Fruit fly (Drosophila melanogaster) whole organism, embryonic: ENCODE results near the gene CG17786.

ENCODE experiments used
- Atf6 ChIP-seq: fragments of 200-800 bp; sonication (Bioruptor generic); IDR thresholded peaks from 2 replicates; pipeline ENCODE4 v1.3.6; 2022; ENCODE audit warnings: missing biosample characterization, missing genetic modification characterization
- CG10321 ChIP-seq: fragments of 200-800 bp; sonication (Bioruptor generic); IDR thresholded peaks from 2 replicates; pipeline ENCODE4 v1.3.6; 2022; ENCODE audit warnings: missing biosample characterization, missing genetic modification characterization
- CG10431 ChIP-seq: fragments of 200-800 bp; sonication (Bioruptor generic); optimal IDR thresholded peaks from 3 replicates; lab custom pipeline; 2018; ENCODE audit warnings: missing biosample characterization, mild to moderate bottlenecking, missing genetic modification characterization
- CG11504 ChIP-seq: fragments of 200-800 bp; sonication (Bioruptor generic); optimal IDR thresholded peaks from 3 replicates; lab custom pipeline; 2019; ENCODE audit warnings: missing biosample characterization, mild to moderate bottlenecking, missing genetic modification characterization, moderate library complexity
- CG12769 ChIP-seq: fragments of 200-800 bp; sonication (Bioruptor generic); optimal IDR thresholded peaks from 2 replicates; lab custom pipeline; 2019; ENCODE audit warnings: missing biosample characterization, mild to moderate bottlenecking, missing genetic modification characterization, moderate library complexity
- CG13296 ChIP-seq: fragments of 200-800 bp; sonication (Bioruptor generic); optimal IDR thresholded peaks from 3 replicates; lab custom pipeline; 2018; ENCODE audit warnings: missing biosample characterization, mild to moderate bottlenecking, missing genetic modification characterization
- CG13775 ChIP-seq: fragments of 200-800 bp; sonication (Bioruptor generic); optimal IDR thresholded peaks from 3 replicates; lab custom pipeline; 2017; ENCODE audit warnings: missing biosample characterization, mild to moderate bottlenecking, missing genetic modification characterization
- CG14050 ChIP-seq: fragments of 200-800 bp; sonication (Bioruptor generic); IDR thresholded peaks from 3 replicates; pipeline ENCODE4 v1.3.6; 2022; ENCODE audit warnings: missing biosample characterization, missing genetic modification characterization
- CG17328 ChIP-seq: fragments of 200-800 bp; sonication (Bioruptor generic); IDR thresholded peaks from 2 replicates; pipeline ENCODE4 v1.3.6; 2022; ENCODE audit warnings: missing biosample characterization, missing genetic modification characterization
- CG18262 ChIP-seq: fragments of 200-800 bp; optimal IDR thresholded peaks from 3 replicates; lab custom pipeline; 2019; ENCODE audit warnings: missing biosample characterization, mild to moderate bottlenecking, missing genetic modification characterization, moderate library complexity
- CG18599 ChIP-seq: fragments of 200-800 bp; sonication (Bioruptor generic); optimal IDR thresholded peaks from 3 replicates; lab custom pipeline; 2017; ENCODE audit warnings: missing biosample characterization, missing genetic modification characterization, mild to moderate bottlenecking, moderate library complexity, missing genetic modification reagents
- CG4328 ChIP-seq: fragments of 200-800 bp; sonication (Bioruptor generic); optimal IDR thresholded peaks from 3 replicates; lab custom pipeline; 2017; ENCODE audit warnings: missing biosample characterization, missing genetic modification reagents, missing genetic modification characterization
- CG7839 ChIP-seq: fragments of 200-800 bp; sonication (Bioruptor generic); optimal IDR thresholded peaks from 3 replicates; lab custom pipeline; 2018; ENCODE audit warnings: missing biosample characterization, mild to moderate bottlenecking, missing genetic modification characterization, moderate library complexity
- CG7928 ChIP-seq: fragments of 200-800 bp; sonication (Bioruptor generic); optimal IDR thresholded peaks from 2 replicates; lab custom pipeline; 2017; ENCODE audit warnings: missing biosample characterization, mild to moderate bottlenecking, missing genetic modification characterization
- CG8290 ChIP-seq, 3 experiments: fragments of 200-800 bp; sonication (Bioruptor generic); optimal IDR thresholded peaks; 2 replicates each; lab custom pipeline; 2016 to 2019; ENCODE audit warnings: missing biosample characterization in 3 of 3, missing genetic modification characterization in 3 of 3, mild to moderate bottlenecking in 2 of 3, moderate library complexity in 1 of 3
- CG8944 ChIP-seq: fragments of 200-800 bp; sonication (Bioruptor generic); optimal IDR thresholded peaks from 3 replicates; lab custom pipeline; 2016; ENCODE audit warnings: missing biosample characterization, missing genetic modification characterization
- CG9215 ChIP-seq: fragments of 200-800 bp; sonication (Bioruptor generic); IDR thresholded peaks from 2 replicates; pipeline ENCODE4 v1.3.6; 2022; ENCODE audit warnings: missing biosample characterization, missing genetic modification characterization
- Eip74EF ChIP-seq, 2 experiments: fragments of 200-800 bp in 1 of 2; fragments of >200 bp in 1 of 2; sonication (Bioruptor generic) in 1 of 2; optimal IDR thresholded peaks; 2 replicates each; lab custom pipeline; 2017 to 2019; ENCODE audit warnings: missing biosample characterization in 2 of 2, missing genetic modification characterization in 2 of 2, mild to moderate bottlenecking in 1 of 2, moderate library complexity in 1 of 2
- Gsc ChIP-seq: fragments of 200-800 bp; sonication (Bioruptor generic); IDR thresholded peaks from 2 replicates; pipeline ENCODE4 v1.3.6; 2022; ENCODE audit warnings: missing biosample characterization, missing genetic modification characterization
- Hand ChIP-seq: fragments of 200-800 bp; sonication (Bioruptor generic); optimal IDR thresholded peaks from 2 replicates; lab custom pipeline; 2017; ENCODE audit warnings: mild to moderate bottlenecking, missing biosample characterization, missing genetic modification reagents, missing genetic modification characterization
- Jarid2 ChIP-seq: fragments of 200-800 bp; sonication (Bioruptor generic); optimal IDR thresholded peaks from 3 replicates; lab custom pipeline; 2017; ENCODE audit warnings: mild to moderate bottlenecking, missing biosample characterization, missing genetic modification reagents, missing genetic modification characterization
- Med ChIP-seq: fragments of 200-800 bp; sonication (Bioruptor generic); peaks from one replicate; lab custom pipeline; 2016; ENCODE audit warnings: missing biosample characterization, missing genetic modification characterization, mild to moderate bottlenecking, inconsistent platforms, moderate library complexity
- NC2β ChIP-seq: fragments of 200-800 bp; sonication (Bioruptor generic); optimal IDR thresholded peaks from 2 replicates; lab custom pipeline; 2016; ENCODE audit warnings: missing biosample characterization, missing genetic modification characterization
- Neu2 ChIP-seq: fragments of 200-800 bp; sonication (Bioruptor generic); optimal IDR thresholded peaks from 3 replicates; lab custom pipeline; 2016; ENCODE audit warnings: missing biosample characterization, missing genetic modification characterization, borderline replicate concordance
- Rfx ChIP-seq: fragments of 200-800 bp; sonication (Bioruptor generic); IDR thresholded peaks from 2 replicates; pipeline ENCODE4 v1.3.6; 2022; ENCODE audit warnings: missing biosample characterization, missing genetic modification characterization
- abd-A ChIP-seq: fragments of 200-800 bp; sonication (Bioruptor generic); optimal IDR thresholded peaks from 3 replicates; lab custom pipeline; 2019; ENCODE audit warnings: missing biosample characterization, mild to moderate bottlenecking, missing genetic modification characterization, moderate library complexity
- ac ChIP-seq: fragments of 200-800 bp; sonication (Bioruptor generic); optimal IDR thresholded peaks from 3 replicates; lab custom pipeline; 2017; ENCODE audit warnings: missing biosample characterization, mild to moderate bottlenecking, missing genetic modification characterization
- br ChIP-seq: fragments of >200 bp; optimal IDR thresholded peaks from 2 replicates; lab custom pipeline; 2017
- bsh ChIP-seq, 2 experiments: fragments of 200-800 bp; sonication (Bioruptor generic); optimal IDR thresholded peaks; 2 replicates each; lab custom pipeline; 2017 to 2018; ENCODE audit warnings: mild to moderate bottlenecking in 2 of 2, missing biosample characterization in 2 of 2, missing genetic modification characterization in 2 of 2, moderate library complexity in 1 of 2
- dmrt99B ChIP-seq: fragments of 200-800 bp; sonication (Bioruptor generic); optimal IDR thresholded peaks from 2 replicates; lab custom pipeline; 2018; ENCODE audit warnings: missing biosample characterization, mild to moderate bottlenecking, missing genetic modification characterization, moderate library complexity
- en ChIP-seq: fragments of 200-800 bp; sonication (Bioruptor generic); optimal IDR thresholded peaks from 2 replicates; lab custom pipeline; 2016; ENCODE audit warnings: missing biosample characterization, missing genetic modification characterization
- fd102C ChIP-seq: fragments of 200-800 bp; sonication (Bioruptor generic); optimal IDR thresholded peaks from 2 replicates; lab custom pipeline; 2018; ENCODE audit warnings: missing biosample characterization, mild to moderate bottlenecking, missing genetic modification characterization, moderate library complexity
- grau ChIP-seq: fragments of 200-800 bp; optimal IDR thresholded peaks from 3 replicates; lab custom pipeline; 2019; ENCODE audit warnings: missing biosample characterization, mild to moderate bottlenecking, missing genetic modification characterization, moderate library complexity
- gsb-n ChIP-seq: fragments of 200-800 bp; sonication (Bioruptor generic); optimal IDR thresholded peaks from 3 replicates; lab custom pipeline; 2018; ENCODE audit warnings: missing biosample characterization, mild to moderate bottlenecking, missing genetic modification characterization
- hbn ChIP-seq: fragments of 200-800 bp; sonication (Bioruptor generic); IDR thresholded peaks from 2 replicates; pipeline ENCODE4 v1.3.6; 2022; ENCODE audit warnings: missing biosample characterization, missing genetic modification characterization; ENCODE audit not compliant: partially characterized antibody
- hkb ChIP-seq, 2 experiments: fragments of 200-800 bp in 1 of 2; fragments of >200 bp in 1 of 2; sonication (Bioruptor generic) in 1 of 2; IDR thresholded peaks in 1 of 2; optimal IDR thresholded peaks in 1 of 2; 2 replicates each; pipeline versions ENCODE4 v1.3.6 to Lab custom; 2017 to 2022; ENCODE audit warnings: missing biosample characterization in 1 of 2, missing genetic modification characterization in 1 of 2
- lbe ChIP-seq: fragments of 200-800 bp; sonication (Bioruptor generic); optimal IDR thresholded peaks from 2 replicates; lab custom pipeline; 2016; ENCODE audit warnings: missing biosample characterization, mild to moderate bottlenecking, missing genetic modification characterization
- mam ChIP-seq: fragments of 200-800 bp; sonication (Bioruptor generic); optimal IDR thresholded peaks from 3 replicates; lab custom pipeline; 2016; ENCODE audit warnings: missing biosample characterization, missing genetic modification characterization
- pita ChIP-seq: fragments of 200-800 bp; sonication (Bioruptor generic); optimal IDR thresholded peaks from 2 replicates; lab custom pipeline; 2017; ENCODE audit warnings: missing biosample characterization, mild to moderate bottlenecking, missing genetic modification characterization
- pnt ChIP-seq: fragments of 200-800 bp; sonication (Bioruptor generic); optimal IDR thresholded peaks from 3 replicates; lab custom pipeline; 2016; ENCODE audit warnings: missing biosample characterization, missing genetic modification characterization
- rib ChIP-seq: fragments of 200-800 bp; sonication (Bioruptor generic); IDR thresholded peaks from 2 replicates; pipeline ENCODE4 v1.3.6; 2022; ENCODE audit warnings: missing biosample characterization, missing genetic modification characterization
- run ChIP-seq: fragments of 200-800 bp; sonication (Bioruptor generic); optimal IDR thresholded peaks from 3 replicates; lab custom pipeline; 2018; ENCODE audit warnings: missing biosample characterization, mild to moderate bottlenecking, missing genetic modification characterization
- sd ChIP-seq: fragments of 200-800 bp; sonication (Bioruptor generic); optimal IDR thresholded peaks from 3 replicates; lab custom pipeline; 2018; ENCODE audit warnings: missing biosample characterization, mild to moderate bottlenecking, missing genetic modification characterization, moderate library complexity
- sna ChIP-seq: fragments of 200-800 bp; sonication (Bioruptor generic); IDR thresholded peaks from 2 replicates; pipeline ENCODE4 v1.3.6; 2022; ENCODE audit warnings: missing biosample characterization, missing genetic modification characterization; ENCODE audit not compliant: partially characterized antibody
- so ChIP-seq: fragments of 200-800 bp; sonication (Bioruptor generic); IDR thresholded peaks from 3 replicates; pipeline ENCODE4 v1.3.6; 2022; ENCODE audit warnings: missing biosample characterization, missing genetic modification characterization
- ssp ChIP-seq: fragments of 200-800 bp; sonication (Bioruptor generic); IDR thresholded peaks from 2 replicates; pipeline ENCODE4 v1.3.6; 2022; ENCODE audit warnings: missing biosample characterization, missing genetic modification characterization
- toy ChIP-seq: fragments of 200-800 bp; sonication (Bioruptor generic); IDR thresholded peaks from 2 replicates; pipeline ENCODE4 v1.3.6; 2022; ENCODE audit warnings: missing biosample characterization, missing genetic modification characterization
- zfh2 ChIP-seq: fragments of 200-800 bp; sonication (Bioruptor generic); optimal IDR thresholded peaks from 2 replicates; lab custom pipeline; 2016; ENCODE audit warnings: missing biosample characterization, missing genetic modification characterization

The CG17786 gene

dm6 chr3R:24263588-24264413 lies 45.3 kb upstream of the CG17786 start (continued):
- TF ChIP-seq CG13296 = no peak
- no peak for TF ChIP-seq sna
- 0 out of 2 replicates have a peak, but pooled peaks have one; percentile 8 for TF ChIP-seq Rfx
- TF ChIP-seq bsh (GFP tag; optimal IDR thresholded peaks at IDR 0.05; lab: Kevin White, UChicago) = peak; percentile 4 to 11
- TF ChIP-seq hkb (optimal IDR thresholded peaks at IDR 0.05; lab: Kevin White, UChicago) = no peak
- 0 out of 2 replicates have a peak, but pooled peaks have one; percentile 9 for TF ChIP-seq hkb (GFP tag; IDR thresholded peaks at IDR 0.05; lab: Robert Waterston, UW)
- TF ChIP-seq mam (GFP tag; lab: Kevin White, UChicago) = no peak
- no peak for TF ChIP-seq ssp
- TF ChIP-seq fd102C (GFP tag; lab: Kevin White, UChicago) = no peak
- TF ChIP-seq Med = peak; percentile 71
- no peak for TF ChIP-seq CG8290 (GFP tag; optimal IDR thresholded peaks at IDR 0.05; lab: Kevin White, UChicago)
- peak in 1 of 2 experiments; percentile 23 for TF ChIP-seq CG8290 (tag; optimal IDR thresholded peaks at IDR 0.05; lab: Kevin White, UChicago)
- peak; percentile 65 for TF ChIP-seq abd-A (tag; lab: Kevin White, UChicago)
- TF ChIP-seq NC2β (GFP tag; lab: Kevin White, UChicago) = no peak
- TF ChIP-seq Atf6 (GFP tag; lab: Robert Waterston, UW) = no peak
- TF ChIP-seq Eip74EF (GFP tag; optimal IDR thresholded peaks at IDR 0.05; lab: Kevin White, UChicago) = peak in 1 of 2 experiments; percentile 17
- TF ChIP-seq sd (tag; lab: Kevin White, UChicago) = no peak
- no peak for TF ChIP-seq CG17328
- TF ChIP-seq zfh2 (GFP tag; lab: Kevin White, UChicago) = no peak
- no peak for TF ChIP-seq toy (GFP tag; lab: Robert Waterston, UW)
- no peak for TF ChIP-seq CG12769 (tag; lab: Kevin White, UChicago)
- TF ChIP-seq CG9215 (GFP tag; lab: Robert Waterston, UW) = no peak
- peak; percentile 17 for TF ChIP-seq CG11504 (tag; lab: Kevin White, UChicago)
- TF ChIP-seq CG18599 = peak; percentile 46
- no peak for TF ChIP-seq Gsc (GFP tag; lab: Robert Waterston, UW)
- TF ChIP-seq CG4328 (GFP tag; lab: Kevin White, UChicago) = no peak
- TF ChIP-seq Jarid2 (GFP tag; lab: Kevin White, UChicago) = peak; percentile 11
- no peak for TF ChIP-seq lbe (GFP tag; lab: Kevin White, UChicago)
- no peak for TF ChIP-seq CG14050 (GFP tag; lab: Robert Waterston, UW)
- TF ChIP-seq CG10431 = no peak
- no peak for TF ChIP-seq CG10321 (GFP tag; lab: Robert Waterston, UW)
- TF ChIP-seq pita (GFP tag; lab: Kevin White, UChicago) = no peak
- TF ChIP-seq grau (tag; lab: Kevin White, UChicago) = peak; percentile 13
- TF ChIP-seq br (lab: Kevin White, UChicago) = no peak
- peak; percentile 22 for TF ChIP-seq CG18262
- no peak for TF ChIP-seq hbn
- TF ChIP-seq dmrt99B (tag; lab: Kevin White, UChicago) = peak; percentile 14
- no peak for TF ChIP-seq CG8944
- no peak for TF ChIP-seq run
- TF ChIP-seq CG7839 (tag; lab: Kevin White, UChicago) = no peak
- TF ChIP-seq Neu2 (GFP tag; lab: Kevin White, UChicago) = no peak
- no peak for TF ChIP-seq en
- TF ChIP-seq gsb-n (tag; lab: Kevin White, UChicago) = no peak
- no peak for TF ChIP-seq CG13775 (GFP tag; lab: Kevin White, UChicago)
- 0 out of 2 replicates have a peak, but pooled peaks have one; percentile 35 for TF ChIP-seq rib (GFP tag; lab: Robert Waterston, UW)
- TF ChIP-seq pnt = no peak
- TF ChIP-seq Hand = no peak
- no peak for TF ChIP-seq CG7928
- TF ChIP-seq ac = no peak
- no peak for TF ChIP-seq so (GFP tag; lab: Robert Waterston, UW)
